Worm (Caenorhabditis elegans): ENCODE data around the gene mdh-1.

mdh-1 gene

DNA sequence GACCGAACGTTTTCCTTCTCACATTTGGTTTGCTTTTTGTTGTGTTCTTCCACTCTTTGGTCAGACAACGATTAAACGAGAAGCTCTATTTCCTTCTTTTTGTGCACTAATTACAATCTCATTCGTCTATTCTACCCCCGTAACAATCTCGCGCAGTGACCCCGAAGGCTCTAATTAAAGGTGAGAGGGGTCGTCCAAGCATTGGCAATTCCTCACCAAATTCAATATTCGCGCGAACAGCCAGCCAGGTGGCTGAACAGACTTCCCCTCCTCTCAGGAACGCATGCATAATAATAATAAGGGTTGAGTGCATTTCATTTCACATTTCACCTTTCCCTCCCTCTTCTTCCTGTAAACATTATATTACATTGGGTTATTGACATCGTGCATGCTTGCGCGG lies 31.2 kb downstream of the mdh-1 start:
- TF ChIP-seq rpc-1 (optimal IDR thresholded peaks at IDR 0.05) (no peak), rpc-1 (tag; optimal IDR thresholded peaks at IDR 0.05) (no peak), F10E7.11 (tag; optimal IDR thresholded peaks at IDR 0.05) (no peak), him-1 (tag; optimal IDR thresholded peaks at IDR 0.05) (no peak), hmg-20 (GFP tag; IDR thresholded peaks at IDR 0.05) (no peak), ztf-18 (tag; optimal IDR thresholded peaks at IDR 0.05) (no peak), atf-7 (tag; optimal IDR thresholded peaks at IDR 0.05) (no peak), lag-1 (GFP tag; IDR thresholded peaks at IDR 0.05) (no peak), F55B11.4 (tag; optimal IDR thresholded peaks at IDR 0.05; ENCODE audit: borderline replicate concordance, insufficient read depth) (no peak), hlh-12 (tag; optimal IDR thresholded peaks at IDR 0.05) (no peak), let-526 (GFP tag; IDR thresholded peaks at IDR 0.05) (no peak), ets-4 (GFP tag; optimal IDR thresholded peaks at IDR 0.05) (no peak), K11D2.4 (GFP tag; IDR thresholded peaks at IDR 0.05) (no peak), lin-35 (GFP tag; optimal IDR thresholded peaks at IDR 0.05) (no peak), tlf-1 (GFP tag; optimal IDR thresholded peaks at IDR 0.05) (no peak)

DNA sequence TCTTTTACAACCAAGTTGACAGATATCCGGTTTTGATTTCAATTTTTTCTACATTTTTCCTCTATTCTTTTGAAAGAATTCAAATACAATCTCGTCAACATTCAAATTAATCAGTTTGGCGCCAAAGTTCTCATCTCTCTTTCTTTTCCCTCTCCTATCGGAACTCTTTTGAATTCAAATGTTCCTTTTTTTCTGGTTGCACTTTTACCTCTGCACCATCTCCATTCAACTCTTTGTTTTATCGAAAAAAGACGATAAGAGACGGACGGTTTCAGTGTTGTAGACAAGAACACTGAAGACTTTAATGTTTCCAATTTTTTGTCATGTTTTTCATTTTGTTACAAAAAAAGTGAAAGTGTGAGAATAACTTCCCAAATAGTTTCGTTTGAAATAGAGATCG lies 40.3 kb downstream of the mdh-1 start:
- TF ChIP-seq nhr-179 (tag; optimal IDR thresholded peaks at IDR 0.05) (no peak), lin-40 (tag; optimal IDR thresholded peaks at IDR 0.05) (no peak), B0261.1 (tag; optimal IDR thresholded peaks at IDR 0.05) (no peak), nfyb-1 (GFP tag; IDR thresholded peaks at IDR 0.05) (no peak), Y67H2A.10 (GFP tag; conservative IDR thresholded peaks at IDR 0.05) (no peak), him-1 (tag; optimal IDR thresholded peaks at IDR 0.05) (no peak), lag-1 (GFP tag; IDR thresholded peaks at IDR 0.05) (no peak), hmg-20 (GFP tag; IDR thresholded peaks at IDR 0.05) (no peak), tlf-1 (GFP tag; optimal IDR thresholded peaks at IDR 0.05) (no peak), nhr-80 (tag; optimal IDR thresholded peaks at IDR 0.05) (peak; percentile 90), ztf-3 (GFP tag; optimal IDR thresholded peaks at IDR 0.05) (no peak), F49E8.2 (tag; optimal IDR thresholded peaks at IDR 0.05; ENCODE audit: insufficient read depth) (no peak), attf-5 (GFP tag; optimal IDR thresholded peaks at IDR 0.05) (peak; percentile 11), fkh-3 (tag; optimal IDR thresholded peaks at IDR 0.05) (no peak), tbp1 (GFP tag; optimal IDR thresholded peaks at IDR 0.05) (no peak), ama-1 (optimal IDR thresholded peaks at IDR 0.05) (no peak), ama-1 (GFP tag; optimal IDR thresholded peaks at IDR 0.05) (no peak)

DNA sequence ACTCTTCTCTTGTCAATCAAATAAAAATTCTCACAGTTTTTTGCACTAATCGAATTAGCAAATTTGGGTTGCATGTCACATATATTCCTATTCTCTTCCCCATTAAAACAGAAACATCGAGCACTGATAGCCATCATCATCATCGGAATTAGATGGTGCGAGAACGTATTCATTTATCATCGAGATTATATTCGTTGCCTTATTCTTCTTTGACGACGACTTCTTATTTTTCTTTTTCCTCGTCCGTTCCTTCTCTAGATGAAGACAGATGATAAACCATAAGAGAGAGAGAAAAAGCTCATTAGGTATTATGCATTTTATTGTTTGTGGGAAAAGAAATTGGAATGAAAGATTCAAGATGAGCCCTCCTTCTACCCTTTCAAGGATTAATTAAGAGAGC lies 45.1 kb downstream of the mdh-1 start:
- no peak for TF ChIP-seq nfya-1 (tag; optimal IDR thresholded peaks at IDR 0.05; ENCODE audit: borderline replicate concordance, insufficient read depth)
- no peak for TF ChIP-seq rpc-1 (optimal IDR thresholded peaks at IDR 0.05)
- no peak for TF ChIP-seq rpc-1 (tag; optimal IDR thresholded peaks at IDR 0.05)
- no peak for TF ChIP-seq T07F8.4 (tag; optimal IDR thresholded peaks at IDR 0.05)
- TF ChIP-seq lin-54 (GFP tag; optimal IDR thresholded peaks at IDR 0.05): no peak

DNA sequence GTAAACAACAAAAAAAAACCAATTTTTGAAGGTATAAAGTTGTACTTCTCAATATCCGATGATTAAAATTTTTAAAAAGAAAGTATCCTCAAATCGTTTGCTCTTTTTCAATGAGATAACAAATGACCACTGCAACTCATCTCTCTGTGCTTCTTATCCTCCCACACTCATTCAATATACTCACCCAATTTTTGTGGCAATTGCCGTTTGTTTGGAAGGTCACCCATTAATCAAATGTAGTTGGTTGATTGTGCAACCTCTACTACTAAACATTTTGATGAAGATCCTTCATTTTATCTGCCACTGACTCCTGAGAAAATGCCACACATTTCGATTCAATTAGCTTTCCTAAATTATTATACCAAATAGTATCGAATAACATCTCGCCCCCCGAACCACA lies 48.6 kb downstream of the mdh-1 start:
- TF ChIP-seq die-1 (tag; optimal IDR thresholded peaks at IDR 0.05) (no peak), ztf-3 (GFP tag; optimal IDR thresholded peaks at IDR 0.05) (no peak), ccch-3 (GFP tag; optimal IDR thresholded peaks at IDR 0.05) (no peak), cebp-1 (GFP tag; IDR thresholded peaks at IDR 0.05) (no peak), cebp-1 (tag; optimal IDR thresholded peaks at IDR 0.05) (no peak), zfh-2 (GFP tag; conservative IDR thresholded peaks at IDR 0.05) (no peak), hrde-1 (tag; optimal IDR thresholded peaks at IDR 0.05; ENCODE audit: borderline replicate concordance) (no peak), ZK185.1 (tag; optimal IDR thresholded peaks at IDR 0.05; ENCODE audit: poor library complexity, severe bottlenecking) (no peak), xnd-1 (tag; optimal IDR thresholded peaks at IDR 0.05) (no peak), F10E7.11 (tag; optimal IDR thresholded peaks at IDR 0.05) (no peak), nfya-2 (GFP tag; IDR thresholded peaks at IDR 0.05) (no peak), lag-1 (GFP tag; IDR thresholded peaks at IDR 0.05) (no peak), tlf-1 (GFP tag; optimal IDR thresholded peaks at IDR 0.05) (no peak), F33H1.4 (GFP tag; IDR thresholded peaks at IDR 0.05) (no peak), Y53G8AR.9 (GFP tag; conservative IDR thresholded peaks at IDR 0.05) (no peak), T26A5.8 (tag; optimal IDR thresholded peaks at IDR 0.05) (no peak)

All from whole organism, young adult.